Fruit fly (Drosophila melanogaster) whole organism, embryonic: Measurements from ENCODE around the gene Ppi1.

Source experiments
- Ada2b ChIP-seq: fragments of 200-800 bp; sonication (Bioruptor generic); IDR thresholded peaks from 2 replicates; pipeline ENCODE4 v1.3.6; 2022; ENCODE audit warnings: missing biosample characterization, missing genetic modification characterization
- Antp ChIP-seq: fragments of 200-800 bp; sonication (Bioruptor generic); optimal IDR thresholded peaks from 3 replicates; lab custom pipeline; 2016; ENCODE audit warnings: missing biosample characterization, missing genetic modification characterization
- Asciz ChIP-seq: fragments of 200-800 bp; sonication (Bioruptor generic); optimal IDR thresholded peaks from 2 replicates; lab custom pipeline; 2017; ENCODE audit warnings: missing biosample characterization, mild to moderate bottlenecking, missing genetic modification characterization, missing genetic modification reagents
- Awh ChIP-seq: fragments of 200-800 bp; sonication (Bioruptor generic); IDR thresholded peaks from 2 replicates; pipeline ENCODE4, ENCODE4 v1.3.6; 2022; ENCODE audit warnings: missing biosample characterization, missing genetic modification characterization
- B-H2 ChIP-seq: fragments of 200-800 bp; sonication (Bioruptor generic); optimal IDR thresholded peaks from 2 replicates; lab custom pipeline; 2018; ENCODE audit warnings: missing biosample characterization, mild to moderate bottlenecking, missing genetic modification characterization
- CG10267 ChIP-seq: fragments of 200-800 bp; sonication (Bioruptor generic); optimal IDR thresholded peaks from 2 replicates; lab custom pipeline; 2018; ENCODE audit warnings: missing biosample characterization, mild to moderate bottlenecking, missing genetic modification characterization, moderate library complexity
- CG11456 ChIP-seq: fragments of 200-800 bp; sonication (Bioruptor generic); IDR thresholded peaks from 3 replicates; pipeline ENCODE4 v1.3.6; 2022; ENCODE audit warnings: missing biosample characterization, missing genetic modification characterization
- CG12155 ChIP-seq: fragments of 200-800 bp; sonication (Bioruptor generic); optimal IDR thresholded peaks from 3 replicates; lab custom pipeline; 2016; ENCODE audit warnings: missing biosample characterization, missing genetic modification characterization
- CG12659 ChIP-seq: fragments of 200-800 bp; sonication (Bioruptor generic); optimal IDR thresholded peaks from 3 replicates; lab custom pipeline; 2017; ENCODE audit warnings: mild to moderate bottlenecking, missing biosample characterization, missing genetic modification reagents, missing genetic modification characterization
- CG13424 ChIP-seq: fragments of 200-800 bp; sonication (Bioruptor generic); optimal IDR thresholded peaks from 2 replicates; lab custom pipeline; 2019; ENCODE audit warnings: missing biosample characterization, mild to moderate bottlenecking, missing genetic modification characterization, moderate library complexity
- CG14441 ChIP-seq: fragments of 200-800 bp; sonication (Bioruptor generic); IDR thresholded peaks from 2 replicates; pipeline ENCODE4 v1.3.6; 2022; ENCODE audit warnings: missing biosample characterization, missing genetic modification characterization
- CG15011 ChIP-seq: fragments of 200-800 bp; sonication (Bioruptor generic); optimal IDR thresholded peaks from 3 replicates; lab custom pipeline; 2018; ENCODE audit warnings: missing biosample characterization, mild to moderate bottlenecking, missing genetic modification characterization
- CG2712 ChIP-seq: fragments of 200-800 bp; optimal IDR thresholded peaks from 3 replicates; lab custom pipeline; 2019; ENCODE audit warnings: missing biosample characterization, mild to moderate bottlenecking, missing genetic modification characterization, moderate library complexity
- CG31224 ChIP-seq: fragments of 200-800 bp; sonication (Bioruptor generic); IDR thresholded peaks from 2 replicates; pipeline ENCODE4 v1.3.6; 2022; ENCODE audit warnings: missing biosample characterization, missing genetic modification characterization
- CG42726 ChIP-seq: fragments of 200-800 bp; sonication (Bioruptor generic); IDR thresholded peaks from 2 replicates; pipeline ENCODE4 v1.3.6; 2022; ENCODE audit warnings: missing biosample characterization, missing genetic modification characterization; ENCODE audit not compliant: partially characterized antibody
- CG4282 ChIP-seq: fragments of 200-800 bp; sonication (Bioruptor generic); optimal IDR thresholded peaks from 2 replicates; lab custom pipeline; 2016; ENCODE audit warnings: missing biosample characterization, missing genetic modification characterization
- CG4328 ChIP-seq: fragments of 200-800 bp; sonication (Bioruptor generic); optimal IDR thresholded peaks from 3 replicates; lab custom pipeline; 2017; ENCODE audit warnings: missing biosample characterization, missing genetic modification reagents, missing genetic modification characterization
- CG9797 ChIP-seq: fragments of 200-800 bp; sonication (Bioruptor generic); optimal IDR thresholded peaks from 3 replicates; lab custom pipeline; 2018; ENCODE audit warnings: missing biosample characterization, mild to moderate bottlenecking, missing genetic modification characterization
- Dbx ChIP-seq: fragments of 200-800 bp; sonication (Bioruptor generic); IDR thresholded peaks from 3 replicates; pipeline ENCODE4 v1.3.6; 2022; ENCODE audit warnings: missing biosample characterization, missing genetic modification characterization
- Deaf1 ChIP-seq: fragments of 200-800 bp; optimal IDR thresholded peaks from 3 replicates; lab custom pipeline; 2019; ENCODE audit warnings: missing biosample characterization, mild to moderate bottlenecking, missing genetic modification characterization, moderate library complexity
- E2f2 ChIP-seq: fragments of 200-800 bp; sonication (Bioruptor generic); IDR thresholded peaks from 2 replicates; pipeline ENCODE4 v1.3.6; 2022; ENCODE audit warnings: missing biosample characterization, missing genetic modification characterization
- Elba2 ChIP-seq: fragments of 200-800 bp; sonication (Bioruptor generic); optimal IDR thresholded peaks from 3 replicates; lab custom pipeline; 2016; ENCODE audit warnings: missing biosample characterization, missing genetic modification characterization
- Ets65A ChIP-seq: fragments of 200-800 bp; sonication (Bioruptor generic); peaks from one replicate; lab custom pipeline; 2016; ENCODE audit warnings: missing biosample characterization, missing genetic modification characterization
- Hr51 ChIP-seq, 2 experiments: fragments of 200-800 bp; sonication (Bioruptor generic); optimal IDR thresholded peaks; 2 replicates in 1 of 2; 3 replicates in 1 of 2; lab custom pipeline; 2016 to 2018; ENCODE audit warnings: missing biosample characterization in 2 of 2, missing genetic modification characterization in 2 of 2, mild to moderate bottlenecking in 1 of 2, moderate library complexity in 1 of 2
- Hsf ChIP-seq: fragments of 200-800 bp; sonication (Bioruptor generic); optimal IDR thresholded peaks from 3 replicates; lab custom pipeline; 2016; ENCODE audit warnings: missing biosample characterization, missing genetic modification characterization
- Mad ChIP-seq: fragments of 200-800 bp; sonication (Bioruptor generic); optimal IDR thresholded peaks from 2 replicates; lab custom pipeline; 2016; ENCODE audit warnings: missing biosample characterization, missing genetic modification characterization
- Meics ChIP-seq: fragments of 200-800 bp; sonication (Bioruptor generic); optimal IDR thresholded peaks from 2 replicates; lab custom pipeline; 2017; ENCODE audit warnings: missing biosample characterization, mild to moderate bottlenecking, missing genetic modification characterization
- NFAT ChIP-seq: fragments of 200-800 bp; sonication (Bioruptor generic); IDR thresholded peaks from 2 replicates; pipeline ENCODE4 v1.3.6; 2022; ENCODE audit warnings: missing biosample characterization, missing genetic modification characterization
- NfI ChIP-seq: fragments of 200-800 bp; sonication (Bioruptor generic); optimal IDR thresholded peaks from 3 replicates; lab custom pipeline; 2018; ENCODE audit warnings: missing biosample characterization, mild to moderate bottlenecking, missing genetic modification characterization, moderate library complexity
- Oli ChIP-seq: fragments of 200-800 bp; sonication (Bioruptor generic); optimal IDR thresholded peaks from 2 replicates; lab custom pipeline; 2018; ENCODE audit warnings: missing biosample characterization, mild to moderate bottlenecking, missing genetic modification characterization, moderate library complexity
- Rfx ChIP-seq: fragments of 200-800 bp; sonication (Bioruptor generic); IDR thresholded peaks from 2 replicates; pipeline ENCODE4 v1.3.6; 2022; ENCODE audit warnings: missing biosample characterization, missing genetic modification characterization
- Sin3A ChIP-seq: fragments of >200 bp; optimal IDR thresholded peaks from 2 replicates; lab custom pipeline; 2018
- Sox100B ChIP-seq: fragments of 200-800 bp; sonication (Bioruptor generic); optimal IDR thresholded peaks from 3 replicates; lab custom pipeline; 2018; ENCODE audit warnings: missing biosample characterization, mild to moderate bottlenecking, missing genetic modification characterization
- aop ChIP-seq: fragments of 200-800 bp; sonication (Bioruptor generic); IDR thresholded peaks from 2 replicates; pipeline ENCODE4 v1.3.6; 2022; ENCODE audit warnings: missing biosample characterization, missing genetic modification characterization
- az2 ChIP-seq: fragments of 200-800 bp; sonication (Bioruptor generic); optimal IDR thresholded peaks from 3 replicates; lab custom pipeline; 2016; ENCODE audit warnings: missing biosample characterization, missing genetic modification characterization
- br ChIP-seq: fragments of >200 bp; optimal IDR thresholded peaks from 2 replicates; lab custom pipeline; 2017
- ci ChIP-seq: fragments of 200-800 bp; sonication (Bioruptor generic); IDR thresholded peaks from 3 replicates; pipeline ENCODE4 v1.3.6; 2022; ENCODE audit warnings: missing biosample characterization, missing genetic modification characterization
- ems ChIP-seq: fragments of 200-800 bp; sonication (Bioruptor generic); optimal IDR thresholded peaks from 3 replicates; lab custom pipeline; 2016; ENCODE audit warnings: missing biosample characterization, missing genetic modification characterization
- esg ChIP-seq: fragments of 200-800 bp; sonication (Bioruptor generic); conservative IDR thresholded peaks from 2 replicates; pipeline ENCODE4 v1.3.6; 2022; ENCODE audit warnings: missing biosample characterization, missing genetic modification characterization
- hb ChIP-seq: fragments of 200-800 bp; sonication (Bioruptor generic); IDR thresholded peaks from 3 replicates; pipeline ENCODE4 v1.3.6; 2022; ENCODE audit warnings: missing biosample characterization, missing genetic modification characterization; ENCODE audit not compliant: partially characterized antibody
- hbn ChIP-seq: fragments of 200-800 bp; sonication (Bioruptor generic); IDR thresholded peaks from 2 replicates; pipeline ENCODE4 v1.3.6; 2022; ENCODE audit warnings: missing biosample characterization, missing genetic modification characterization; ENCODE audit not compliant: partially characterized antibody
- ind ChIP-seq: fragments of 200-800 bp; sonication (Bioruptor generic); optimal IDR thresholded peaks from 3 replicates; lab custom pipeline; 2016; ENCODE audit warnings: missing biosample characterization, missing genetic modification characterization
- jigr1 ChIP-seq: fragments of 200-800 bp; sonication (Bioruptor generic); IDR thresholded peaks from 3 replicates; pipeline ENCODE4 v1.3.6; 2022; ENCODE audit warnings: missing biosample characterization, missing genetic modification characterization
- ken ChIP-seq: fragments of 200-800 bp; sonication (Bioruptor generic); IDR thresholded peaks from 3 replicates; pipeline ENCODE4 v1.3.6; 2022; ENCODE audit warnings: missing biosample characterization, missing genetic modification characterization
- nerfin-2 ChIP-seq: fragments of 200-800 bp; sonication (Bioruptor generic); IDR thresholded peaks from 2 replicates; pipeline ENCODE4 v1.3.6; 2022; ENCODE audit warnings: missing biosample characterization, missing genetic modification characterization; ENCODE audit not compliant: partially characterized antibody
- pb ChIP-seq: fragments of 200-800 bp; sonication (Bioruptor generic); optimal IDR thresholded peaks from 3 replicates; lab custom pipeline; 2016; ENCODE audit warnings: missing biosample characterization, missing genetic modification characterization
- prd ChIP-seq, 3 experiments: fragments of >200 bp in 2 of 3; fragments of 200-800 bp in 1 of 3; sonication (Bioruptor generic) in 1 of 3; optimal IDR thresholded peaks in 2 of 3; IDR thresholded peaks in 1 of 3; 2 replicates in 2 of 3; 3 replicates in 1 of 3; pipeline versions ENCODE4 v1.3.6 to Lab custom; 2017 to 2022; ENCODE audit warnings: missing biosample characterization in 1 of 3, missing genetic modification characterization in 1 of 3
- sisA ChIP-seq: fragments of 200-800 bp; sonication (Bioruptor generic); IDR thresholded peaks from 2 replicates; pipeline ENCODE4 v1.3.6; 2022; ENCODE audit warnings: missing biosample characterization, missing genetic modification characterization
- tna ChIP-seq: fragments of 200-800 bp; sonication (Bioruptor generic); IDR thresholded peaks from 2 replicates; pipeline ENCODE4 v1.3.6; 2022; ENCODE audit warnings: missing biosample characterization, missing genetic modification characterization; ENCODE audit not compliant: partially characterized antibody
- unpg ChIP-seq: fragments of 200-800 bp; sonication (Bioruptor generic); optimal IDR thresholded peaks from 3 replicates; lab custom pipeline; 2018; ENCODE audit warnings: missing biosample characterization, mild to moderate bottlenecking, missing genetic modification characterization, moderate library complexity
- vvl ChIP-seq: fragments of 200-800 bp; sonication (Bioruptor generic); IDR thresholded peaks from 2 replicates; pipeline ENCODE4 v1.3.6; 2022; ENCODE audit warnings: missing biosample characterization, missing genetic modification characterization
- zfh2 ChIP-seq: fragments of 200-800 bp; sonication (Bioruptor generic); optimal IDR thresholded peaks from 2 replicates; lab custom pipeline; 2016; ENCODE audit warnings: missing biosample characterization, missing genetic modification characterization

The Ppi1 gene

dm6 chr3R:30083215-30083614, 45.7 kb downstream of the Ppi1 start (continued):
- TF ChIP-seq CG2712 (tag; lab: Kevin White, UChicago), result peak; percentile 12
- TF ChIP-seq pb (GFP tag; lab: Kevin White, UChicago), result no peak
- TF ChIP-seq unpg (GFP tag; lab: Kevin White, UChicago), result peak; percentile 14
- TF ChIP-seq CG13424 (tag; lab: Kevin White, UChicago), result peak; percentile 12
- TF ChIP-seq Awh (GFP tag; lab: Robert Waterston, UW), result peak; percentile 29; the same call in 1 of the 2 replicates
- no peak for TF ChIP-seq CG12155 (GFP tag; lab: Kevin White, UChicago)
- TF ChIP-seq CG10267 (tag; lab: Kevin White, UChicago), result no peak
- peak; percentile 5 for TF ChIP-seq az2
- peak; percentile 81 for TF ChIP-seq Ets65A (GFP tag; lab: Kevin White, UChicago)
- TF ChIP-seq Hsf (GFP tag; lab: Kevin White, UChicago), result no peak
- 0 out of 2 replicates have a peak, but pooled peaks have one; percentile 18 for TF ChIP-seq CG31224 (GFP tag; lab: Robert Waterston, UW)
- TF ChIP-seq CG12659 (GFP tag; lab: Kevin White, UChicago), result no peak
- TF ChIP-seq CG4282 (GFP tag; lab: Kevin White, UChicago), result no peak
- no peak for TF ChIP-seq Dbx (GFP tag; lab: Robert Waterston, UW)
- peak; percentile 41; the same call in 1 of the 3 replicates for TF ChIP-seq ci (GFP tag; lab: Robert Waterston, UW)
- no peak for TF ChIP-seq CG42726 (GFP tag; lab: Robert Waterston, UW)
- no peak for TF ChIP-seq NfI (GFP tag; lab: Kevin White, UChicago)
- no peak for TF ChIP-seq jigr1 (GFP tag; lab: Robert Waterston, UW)
- TF ChIP-seq Meics (GFP tag; lab: Kevin White, UChicago), result peak; percentile 24
- TF ChIP-seq CG15011 (GFP tag; lab: Kevin White, UChicago), result no peak
- no peak for TF ChIP-seq hb (GFP tag; lab: Robert Waterston, UW)
- TF ChIP-seq br (lab: Kevin White, UChicago), result no peak
- no peak for TF ChIP-seq CG9797 (GFP tag; lab: Kevin White, UChicago)
- no peak for TF ChIP-seq tna (GFP tag; lab: Robert Waterston, UW)
- TF ChIP-seq CG14441 (GFP tag; lab: Robert Waterston, UW), result peak; percentile 33
- peak in 1 of 2 experiments; percentile 44 for TF ChIP-seq Hr51 (GFP tag; optimal IDR thresholded peaks at IDR 0.05; lab: Kevin White, UChicago)
- no peak for TF ChIP-seq Antp (GFP tag; lab: Kevin White, UChicago)
- TF ChIP-seq Sox100B (GFP tag; lab: Kevin White, UChicago), result peak; percentile 2
- TF ChIP-seq E2f2 (GFP tag; lab: Robert Waterston, UW), result peak; percentile 8; the same call in 1 of the 2 replicates
- TF ChIP-seq ken (GFP tag; lab: Robert Waterston, UW), result no peak
- TF ChIP-seq ems (GFP tag; lab: Kevin White, UChicago), result no peak
- TF ChIP-seq Oli, result peak; percentile 40
- TF ChIP-seq Sin3A (lab: Kevin White, UChicago), result no peak
- TF ChIP-seq Ada2b (GFP tag; lab: Robert Waterston, UW), result no peak
- no peak for TF ChIP-seq NFAT (GFP tag; lab: Robert Waterston, UW)
- no peak for TF ChIP-seq vvl
- TF ChIP-seq sisA (GFP tag; lab: Robert Waterston, UW), result no peak; the same call in 1 of the 2 replicates
- TF ChIP-seq aop (GFP tag; lab: Robert Waterston, UW), result no peak
- TF ChIP-seq CG11456 (GFP tag; lab: Robert Waterston, UW), result no peak
- no peak for TF ChIP-seq CG4328 (GFP tag; lab: Kevin White, UChicago)
- peak; percentile 16 for TF ChIP-seq ind (GFP tag; lab: Kevin White, UChicago)
- TF ChIP-seq Elba2 (GFP tag; lab: Kevin White, UChicago), result no peak
- TF ChIP-seq Deaf1, result no peak
- TF ChIP-seq prd (optimal IDR thresholded peaks at IDR 0.05; lab: Kevin White, UChicago), result no peak
- peak; percentile 26; the same call in 1 of the 3 replicates for TF ChIP-seq prd (GFP tag; IDR thresholded peaks at IDR 0.05; lab: Robert Waterston, UW)
- TF ChIP-seq nerfin-2 (GFP tag; lab: Robert Waterston, UW), result no peak
- 0 out of 2 replicates have a peak, but pooled peaks have one; percentile 15 for TF ChIP-seq Rfx
- no peak for TF ChIP-seq Mad
- TF ChIP-seq esg, result no peak
- no peak for TF ChIP-seq zfh2
- no peak for TF ChIP-seq hbn (GFP tag; lab: Robert Waterston, UW)
- no peak for TF ChIP-seq Asciz (GFP tag; lab: Kevin White, UChicago)
- no peak for TF ChIP-seq B-H2 (GFP tag; lab: Kevin White, UChicago)
